Fruit fly (Drosophila melanogaster) whole organism, larva: ENCODE results near the gene Ldaf1.
A peak's percentile ranks its signal among the peaks of the same experiment; 100 is the strongest.

Experiments used
- noc ChIP-seq: fragments of 200-800 bp; sonication (Bioruptor generic); optimal IDR thresholded peaks from 3 replicates; lab custom pipeline; 2019; ENCODE audit warnings: missing biosample characterization, mild to moderate bottlenecking, missing genetic modification characterization, moderate library complexity

Gene Ldaf1

dm6 chrX:1868586-1869111, 33.1 kb downstream of the Ldaf1 start, which contains the start of the genes CG14803 and Pex5:
CG14803 (plus strand) TSS chrX:1868870.
Pex5 (minus strand) TSS chrX:1869061.
- peak; percentile 17 for TF ChIP-seq noc (tag; lab: Kevin White, UChicago)

dm6 chrX:1865673-1866072, 36.0 kb downstream of the Ldaf1 start, which contains the start of the genes Gcna and MED18:
Gcna (minus strand) TSS chrX:1865835.
MED18 (plus strand) TSS chrX:1865909.
- no peak for TF ChIP-seq noc (tag; lab: Kevin White, UChicago)

dm6 chrX:1861620-1862184, 40.0 kb downstream of the Ldaf1 start, which contains the start of gene deltaCOP:
deltaCOP (minus strand) TSS chrX:1861790.
- peak; percentile 67 for TF ChIP-seq noc (tag; lab: Kevin White, UChicago)

DNA sequence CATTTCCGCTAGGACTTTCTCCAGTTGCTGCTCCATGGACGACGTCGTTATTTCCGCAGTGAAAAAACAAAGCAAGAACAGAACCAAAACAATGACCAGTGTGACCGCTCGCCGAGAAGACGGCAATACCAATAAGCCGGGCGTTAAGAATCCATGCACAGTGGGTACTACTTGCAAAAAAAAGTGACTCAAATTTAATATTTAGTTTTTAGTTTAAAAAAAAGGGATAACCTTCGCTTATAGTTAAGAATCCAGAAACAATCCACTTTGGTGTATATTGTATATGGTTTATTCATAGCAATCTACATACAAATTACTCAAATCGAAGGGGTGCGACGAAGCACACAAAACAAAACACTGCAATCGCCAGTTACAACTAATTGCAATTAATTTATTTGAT, 42.8 kb downstream of the Ldaf1 start, which contains the start of gene Lamtor5:
TSS of gene Lamtor5 (minus strand) at position 105 of the 400 bp plus-strand sequence.
- peak; percentile 24 for TF ChIP-seq noc (tag; lab: Kevin White, UChicago)

DNA sequence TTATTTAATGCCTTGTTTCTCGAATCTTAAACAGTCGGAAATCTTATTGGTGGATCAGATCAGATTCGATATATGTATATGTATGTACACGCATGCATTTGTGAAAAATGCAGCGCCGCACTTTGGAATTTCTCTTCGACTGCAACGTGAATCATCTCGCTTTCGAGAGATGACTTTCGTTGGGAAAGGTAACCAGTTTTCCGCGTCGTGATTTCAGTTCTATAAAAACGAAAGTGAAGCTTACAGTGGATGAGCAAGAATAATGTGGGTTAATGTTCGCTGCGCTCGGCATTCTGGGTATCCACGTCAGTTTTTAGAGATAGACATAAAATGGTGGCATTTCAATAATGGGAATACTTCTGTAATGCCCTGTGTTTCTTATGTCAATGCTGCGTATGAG, 45.1 kb downstream of the Ldaf1 start:
- no peak for TF ChIP-seq noc (tag; lab: Kevin White, UChicago)

DNA sequence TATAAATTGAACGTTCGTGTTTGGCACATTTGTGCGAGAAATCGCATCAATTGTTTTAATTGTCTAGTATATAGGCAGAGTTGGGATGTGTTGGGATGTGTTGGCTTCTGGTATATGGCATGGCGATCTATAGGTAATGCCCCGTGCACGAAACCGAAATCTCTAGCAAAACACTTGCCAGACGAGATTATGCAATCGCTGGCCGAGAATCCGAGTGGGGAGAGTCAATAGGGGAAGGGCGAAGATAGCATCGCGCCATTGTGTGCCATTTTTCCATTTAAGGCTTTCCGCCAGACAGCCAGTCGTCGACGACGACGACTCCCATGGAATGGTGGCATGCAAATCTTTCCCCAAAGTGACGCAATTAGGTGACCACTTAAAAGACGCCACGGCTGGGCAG, 46.8 kb downstream of the Ldaf1 start:
- no peak for TF ChIP-seq noc (tag; lab: Kevin White, UChicago)

DNA sequence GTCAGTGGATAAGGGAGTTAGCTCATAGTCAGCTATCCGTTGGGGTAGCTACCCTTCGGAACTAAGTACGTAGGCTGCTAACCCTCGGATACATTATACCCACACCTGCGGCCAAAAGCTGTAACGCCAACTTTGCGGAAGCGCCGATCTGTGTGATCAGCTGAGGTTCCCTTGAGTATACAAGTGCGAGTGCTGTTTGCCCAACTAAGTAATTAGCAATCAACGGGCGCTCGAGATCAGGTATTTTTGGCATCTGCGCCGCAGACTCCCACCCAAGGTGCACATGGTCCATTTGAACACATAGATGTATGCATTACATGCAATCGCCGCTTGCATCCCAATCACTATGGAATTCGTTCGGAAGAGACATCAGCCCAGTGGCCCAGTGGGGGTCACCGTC, 47.6 kb downstream of the Ldaf1 start:
- no peak for TF ChIP-seq noc (tag; lab: Kevin White, UChicago)
